Worm (Caenorhabditis elegans) whole organism, L2 larva: Measurements from ENCODE around the gene T25F10.3.

Experiments
- F13H6.1 ChIP-seq: sonication (generic microtip); optimal IDR thresholded peaks from 2 replicates; lab custom pipeline; 2016; ENCODE audit warnings: missing genetic modification characterization, missing compliant biosample characterization
- R02D3.7 ChIP-seq: fragments of 150-350 bp; optimal IDR thresholded peaks from 2 replicates; lab custom pipeline; 2014; ENCODE audit warnings: missing biosample characterization, missing genetic modification characterization
- Y55F3AM.14 ChIP-seq: fragments of 200-800 bp; sonication (Bioruptor generic); optimal IDR thresholded peaks from 2 replicates; lab custom pipeline; 2018; ENCODE audit warnings: mild to moderate bottlenecking, missing genetic modification characterization, missing compliant biosample characterization
- aly-2 ChIP-seq: fragments of 150-350 bp; optimal IDR thresholded peaks from 2 replicates; lab custom pipeline; 2014; ENCODE audit warnings: missing biosample characterization, missing genetic modification characterization
- blmp-1 ChIP-seq: sonication (generic microtip); optimal IDR thresholded peaks from 2 replicates; lab custom pipeline; 2017; ENCODE audit warnings: missing genetic modification characterization, mild to moderate bottlenecking, missing compliant biosample characterization, antibody characterized with exemption, moderate library complexity; ENCODE audit not compliant: insufficient read depth
- ceh-16 ChIP-seq: fragments of 150-350 bp; optimal IDR thresholded peaks from 2 replicates; lab custom pipeline; 2014; ENCODE audit warnings: missing biosample characterization, missing genetic modification characterization
- nhr-11 ChIP-seq: fragments of 150-350 bp; optimal IDR thresholded peaks from 2 replicates; lab custom pipeline; 2014; ENCODE audit warnings: missing biosample characterization, missing genetic modification characterization
- nhr-12 ChIP-seq: fragments of 150-350 bp; optimal IDR thresholded peaks from 2 replicates; lab custom pipeline; 2014; ENCODE audit warnings: missing biosample characterization, missing genetic modification characterization
- sma-3 ChIP-seq: sonication (generic microtip); optimal IDR thresholded peaks from 2 replicates; lab custom pipeline; 2016; ENCODE audit warnings: missing genetic modification reagents, missing genetic modification characterization, missing compliant biosample characterization
- ztf-1 ChIP-seq: fragments of 200-800 bp; sonication (Bioruptor generic); conservative IDR thresholded peaks from 2 replicates; pipeline ENCODE4 v1.3.6; 2022; ENCODE audit warnings: missing genetic modification characterization, missing compliant biosample characterization
- ztf-4 ChIP-seq: fragments of 150-350 bp; optimal IDR thresholded peaks from 2 replicates; lab custom pipeline; 2014; ENCODE audit warnings: missing biosample characterization, missing genetic modification characterization

ce11 chrV:6762361-6762760, 17.5 kb downstream of the T25F10.3 start, which contains the start of gene T25F10.4:
- TF ChIP-seq F13H6.1 (tag; lab: Kevin White, UChicago) (no peak), ceh-16 (tag; lab: Kevin White, UChicago) (no peak), blmp-1 (tag; lab: Kevin White, UChicago) (no peak), ztf-4 (tag; lab: Kevin White, UChicago) (no peak), aly-2 (tag; lab: Kevin White, UChicago) (no peak), R02D3.7 (tag; lab: Kevin White, UChicago) (no peak), sma-3 (GFP tag; lab: Kevin White, UChicago) (no peak), nhr-12 (tag; lab: Kevin White, UChicago) (no peak), Y55F3AM.14 (GFP tag; lab: Kevin White, UChicago) (no peak), ztf-1 (GFP tag; lab: Robert Waterston, UW) (no peak), nhr-11 (tag; lab: Kevin White, UChicago) (no peak)
